Fruit fly (Drosophila melanogaster): ENCODE results near the gene CG7889.

The CG7889 gene

dm6 chrX:19287784-19288183 is 44.4 kb downstream of the CG7889 start:
- TF ChIP-seq acj6 (GFP tag; optimal IDR thresholded peaks at IDR 0.05) (no peak), Met (GFP tag; optimal IDR thresholded peaks at IDR 0.05) (no peak), Blimp-1 (GFP tag; optimal IDR thresholded peaks at IDR 0.05) (no peak), vri (GFP tag; optimal IDR thresholded peaks at IDR 0.05) (peak; percentile 18), Eip78C (GFP tag) (peak; percentile 23), CG31627 (GFP tag; optimal IDR thresholded peaks at IDR 0.05) (no peak), CG34406 (GFP tag; optimal IDR thresholded peaks at IDR 0.05) (no peak), CG3919 (GFP tag; optimal IDR thresholded peaks at IDR 0.05) (no peak), CG6163 (GFP tag; IDR thresholded peaks at IDR 0.05) (no peak), CG6854 (GFP tag; optimal IDR thresholded peaks at IDR 0.05) (peak; percentile 30), ss (GFP tag; optimal IDR thresholded peaks at IDR 0.05) (peak; percentile 12 to 15)

- TF ChIP-seq net (GFP tag; optimal IDR thresholded peaks at IDR 0.05) (peak; percentile 95), CG15336 (GFP tag; IDR thresholded peaks at IDR 0.05) (peak; percentile 95), esn (GFP tag; optimal IDR thresholded peaks at IDR 0.05) (peak; percentile 98), CG8119 (GFP tag; IDR thresholded peaks at IDR 0.05) (peak; percentile 94), CG9139 (GFP tag; optimal IDR thresholded peaks at IDR 0.05) (peak; percentile 94), CG6808 (GFP tag; optimal IDR thresholded peaks at IDR 0.05) (peak; percentile 94), CG16779 (tag; optimal IDR thresholded peaks at IDR 0.05) (peak; percentile 89), CG6163 (GFP tag; IDR thresholded peaks at IDR 0.05) (peak; percentile 98), fd85E (GFP tag; optimal IDR thresholded peaks at IDR 0.05) (peak; percentile 90), achi (GFP tag; optimal IDR thresholded peaks at IDR 0.05) (peak; percentile 94), CG10669 (GFP tag; optimal IDR thresholded peaks at IDR 0.05) (peak; percentile 97), CG3919 (GFP tag; optimal IDR thresholded peaks at IDR 0.05) (peak; percentile 98), Smox (GFP tag; optimal IDR thresholded peaks at IDR 0.05) (peak; percentile 97), Gug (GFP tag; IDR thresholded peaks at IDR 0.05) (peak; percentile 92), CG31627 (GFP tag; optimal IDR thresholded peaks at IDR 0.05) (peak; percentile 98), OdsH (GFP tag; optimal IDR thresholded peaks at IDR 0.05) (peak; percentile 96), salr (GFP tag; optimal IDR thresholded peaks at IDR 0.05) (peak; percentile 61 to 94), fkh (GFP tag; optimal IDR thresholded peaks at IDR 0.05) (no peak), CG1621 (tag; optimal IDR thresholded peaks at IDR 0.05) (peak; percentile 95), topi (GFP tag; optimal IDR thresholded peaks at IDR 0.05) (peak; percentile 99), Sox102F (GFP tag; optimal IDR thresholded peaks at IDR 0.05) (peak; percentile 97), Met (GFP tag; optimal IDR thresholded peaks at IDR 0.05) (peak; percentile 98), Blimp-1 (GFP tag; optimal IDR thresholded peaks at IDR 0.05) (peak; percentile 89), dac (GFP tag; optimal IDR thresholded peaks at IDR 0.05) (peak; percentile 92), CG34406 (GFP tag; optimal IDR thresholded peaks at IDR 0.05) (peak; percentile 95), lz (GFP tag; optimal IDR thresholded peaks at IDR 0.05) (peak; percentile 98), Sox14 (GFP tag; optimal IDR thresholded peaks at IDR 0.05) (peak; percentile 96), cyc (GFP tag; optimal IDR thresholded peaks at IDR 0.05) (peak; percentile 99), Lpt (GFP tag; optimal IDR thresholded peaks at IDR 0.05) (peak; percentile 90), CG6854 (GFP tag; optimal IDR thresholded peaks at IDR 0.05) (peak; percentile 97), dsx (GFP tag; optimal IDR thresholded peaks at IDR 0.05; ENCODE audit: poor library complexity, severe bottlenecking) (peak; percentile 96), spab (GFP tag; optimal IDR thresholded peaks at IDR 0.05) (peak; percentile 92), Ets96B (tag; optimal IDR thresholded peaks at IDR 0.05) (peak; percentile 92), eg (GFP tag; IDR thresholded peaks at IDR 0.05) (peak; percentile 97), CG8632 (GFP tag; optimal IDR thresholded peaks at IDR 0.05) (peak; percentile 95), pdm3 (GFP tag; optimal IDR thresholded peaks at IDR 0.05) (peak; percentile 98), CG10631 (GFP tag; optimal IDR thresholded peaks at IDR 0.05) (peak; percentile 94), Ets21C (GFP tag; optimal IDR thresholded peaks at IDR 0.05) (peak; percentile 97), fd59A (GFP tag; optimal IDR thresholded peaks at IDR 0.05) (peak; percentile 94), CG6276 (GFP tag; optimal IDR thresholded peaks at IDR 0.05) (peak; percentile 91), CG8319 (GFP tag; optimal IDR thresholded peaks at IDR 0.05) (peak; percentile 97), CG11762 (GFP tag; optimal IDR thresholded peaks at IDR 0.05; ENCODE audit: insufficient read depth) (peak; percentile 94), svp (GFP tag) (peak; percentile 99), CG11294 (GFP tag; IDR thresholded peaks at IDR 0.05) (peak; percentile 90)
These were observed 46.0 kb downstream of the CG7889 start for dm6 chrX:19289318-19289970.

Data from whole organism, prepupa.